Worm (Caenorhabditis elegans) whole organism, mixed stage, embryonic: ENCODE measurements around the gene tmbi-4.

Experiments
- M03D4.4 ChIP-seq: sonication (generic microtip); optimal IDR thresholded peaks from 2 replicates; lab custom pipeline; 2017; ENCODE audit warnings: mild to moderate bottlenecking, missing genetic modification characterization, missing compliant biosample characterization
- bed-3 ChIP-seq: fragments of 200-800 bp; sonication (Bioruptor generic); optimal IDR thresholded peaks from 3 replicates; lab custom pipeline; 2018; ENCODE audit warnings: mild to moderate bottlenecking, missing genetic modification characterization, moderate library complexity, missing compliant biosample characterization
- blmp-1 ChIP-seq: fragments of 150-350 bp; optimal IDR thresholded peaks from 2 replicates; lab custom pipeline; 2014; ENCODE audit warnings: missing biosample characterization, missing genetic modification characterization
- ceh-43 ChIP-seq: fragments of 200-800 bp; sonication (Bioruptor generic); optimal IDR thresholded peaks from 2 replicates; lab custom pipeline; 2018; ENCODE audit warnings: mild to moderate bottlenecking, missing genetic modification characterization, moderate library complexity, missing compliant biosample characterization
- ces-1 ChIP-seq: fragments of 150-350 bp; optimal IDR thresholded peaks from 2 replicates; lab custom pipeline; 2014; ENCODE audit warnings: missing biosample characterization, missing genetic modification reagents, missing genetic modification characterization
- cnd-1 ChIP-seq: fragments of 200-800 bp; sonication (Bioruptor generic); optimal IDR thresholded peaks from 2 replicates; lab custom pipeline; 2018; ENCODE audit warnings: mild to moderate bottlenecking, missing genetic modification characterization, missing compliant biosample characterization
- drap-1 ChIP-seq: fragments of 200-800 bp; sonication (Bioruptor generic); optimal IDR thresholded peaks from 3 replicates; lab custom pipeline; 2018; ENCODE audit warnings: mild to moderate bottlenecking, missing genetic modification characterization, missing compliant biosample characterization
- elt-1 ChIP-seq: sonication (generic microtip); optimal IDR thresholded peaks from 2 replicates; lab custom pipeline; 2017; ENCODE audit warnings: missing genetic modification characterization, mild to moderate bottlenecking, missing compliant biosample characterization, antibody characterized with exemption, moderate library complexity, borderline replicate concordance; ENCODE audit not compliant: insufficient read depth
- elt-3 ChIP-seq: fragments of 150-350 bp; optimal IDR thresholded peaks from 2 replicates; lab custom pipeline; 2014; ENCODE audit warnings: missing biosample characterization, missing genetic modification characterization
- flh-1 ChIP-seq: fragments of 200-800 bp; sonication (Bioruptor generic); optimal IDR thresholded peaks from 2 replicates; lab custom pipeline; 2018; ENCODE audit warnings: mild to moderate bottlenecking, missing genetic modification characterization, moderate library complexity, missing compliant biosample characterization
- hlh-1 ChIP-seq: fragments of 150-350 bp; optimal IDR thresholded peaks from 2 replicates; lab custom pipeline; 2014; ENCODE audit warnings: missing biosample characterization, missing genetic modification reagents, missing genetic modification characterization
- lin-13 ChIP-seq: fragments of 150-350 bp; optimal IDR thresholded peaks from 2 replicates; lab custom pipeline; 2014; ENCODE audit warnings: missing biosample characterization, missing genetic modification characterization
- lin-32 ChIP-seq: fragments of 200-800 bp; sonication (Bioruptor generic); optimal IDR thresholded peaks from 2 replicates; lab custom pipeline; 2018; ENCODE audit warnings: mild to moderate bottlenecking, missing genetic modification characterization, missing compliant biosample characterization
- lsy-2 ChIP-seq: fragments of 150-350 bp; optimal IDR thresholded peaks from 2 replicates; lab custom pipeline; 2014; ENCODE audit warnings: missing biosample characterization, missing genetic modification characterization
- mab-5 ChIP-seq: fragments of 150-350 bp; optimal IDR thresholded peaks from 2 replicates; lab custom pipeline; 2014; ENCODE audit warnings: missing biosample characterization, missing genetic modification characterization
- mep-1 ChIP-seq: fragments of 150-350 bp; optimal IDR thresholded peaks from 2 replicates; lab custom pipeline; 2017; ENCODE audit warnings: missing biosample characterization, missing genetic modification reagents, missing genetic modification characterization, inconsistent platforms
- nhr-12 ChIP-seq: fragments of 150-350 bp; optimal IDR thresholded peaks from 2 replicates; lab custom pipeline; 2014; ENCODE audit warnings: missing biosample characterization, missing genetic modification characterization
- nhr-2 ChIP-seq: fragments of 150-350 bp; optimal IDR thresholded peaks from 2 replicates; lab custom pipeline; 2014; ENCODE audit warnings: missing biosample characterization, missing genetic modification characterization
- nhr-237 ChIP-seq: fragments of 150-350 bp; optimal IDR thresholded peaks from 2 replicates; lab custom pipeline; 2014; ENCODE audit warnings: missing biosample characterization, missing genetic modification characterization
- nhr-76 ChIP-seq: sonication (generic microtip); optimal IDR thresholded peaks from 2 replicates; lab custom pipeline; 2017; ENCODE audit warnings: missing biosample characterization, missing genetic modification characterization
- pha-4 ChIP-seq: fragments of 150-350 bp; optimal IDR thresholded peaks from 2 replicates; lab custom pipeline; 2018; ENCODE audit warnings: missing biosample characterization, missing genetic modification reagents, missing genetic modification characterization
- sem-2 ChIP-seq: fragments of 200-800 bp; sonication (Bioruptor generic); optimal IDR thresholded peaks from 2 replicates; lab custom pipeline; 2018; ENCODE audit warnings: mild to moderate bottlenecking, missing genetic modification characterization, missing compliant biosample characterization
- snpc-4 ChIP-seq: fragments of 150-350 bp; optimal IDR thresholded peaks from 2 replicates; lab custom pipeline; 2014; ENCODE audit warnings: missing biosample characterization, missing genetic modification characterization
- sptf-1 ChIP-seq: sonication (generic microtip); optimal IDR thresholded peaks from 2 replicates; lab custom pipeline; 2017; ENCODE audit warnings: mild to moderate bottlenecking, missing genetic modification characterization, moderate library complexity, missing compliant biosample characterization
- tbx-8 ChIP-seq: fragments of 200-800 bp; sonication (Bioruptor generic); optimal IDR thresholded peaks from 2 replicates; lab custom pipeline; 2018; ENCODE audit warnings: mild to moderate bottlenecking, missing genetic modification characterization, moderate library complexity, missing compliant biosample characterization
- unc-120 ChIP-seq: sonication (generic microtip); optimal IDR thresholded peaks from 2 replicates; lab custom pipeline; 2017; ENCODE audit warnings: missing genetic modification characterization, missing compliant biosample characterization; ENCODE audit not compliant: poor library complexity, severe bottlenecking
- unc-39 ChIP-seq: fragments of 150-350 bp; optimal IDR thresholded peaks from 2 replicates; lab custom pipeline; 2014; ENCODE audit warnings: missing biosample characterization, missing genetic modification characterization
- unc-62 ChIP-seq: fragments of 150-350 bp; optimal IDR thresholded peaks from 2 replicates; lab custom pipeline; 2014; ENCODE audit warnings: missing biosample characterization, missing genetic modification reagents, missing genetic modification characterization
- zip-8 ChIP-seq: fragments of 150-350 bp; optimal IDR thresholded peaks from 2 replicates; lab custom pipeline; 2014; ENCODE audit warnings: missing biosample characterization, missing genetic modification characterization
- ztf-11 ChIP-seq: fragments of 150-350 bp; optimal IDR thresholded peaks from 2 replicates; lab custom pipeline; 2014; ENCODE audit warnings: missing biosample characterization, missing genetic modification characterization

Gene tmbi-4

ce11 chrX:9172733-9173132 lies 22.2 kb downstream of the tmbi-4 start:
- TF ChIP-seq sptf-1 (tag; lab: Kevin White, UChicago) (no peak), M03D4.4 (tag; lab: Kevin White, UChicago) (no peak), lsy-2 (tag; lab: Kevin White, UChicago) (no peak), cnd-1 (tag; lab: Kevin White, UChicago) (no peak), nhr-76 (tag; lab: Kevin White, UChicago) (no peak), ztf-11 (tag; lab: Kevin White, UChicago) (no peak), elt-3 (no peak), zip-8 (no peak), nhr-237 (no peak), elt-1 (tag; lab: Kevin White, UChicago) (no peak), sem-2 (GFP tag; lab: Kevin White, UChicago) (no peak), unc-62 (GFP tag; lab: Kevin White, UChicago) (no peak)

ce11 chrX:9174409-9174808 lies 23.9 kb downstream of the tmbi-4 start, which contains the start of gene B0563.8:
TSS of gene B0563.8 (minus strand) at chrX:9174509.
- TF ChIP-seq nhr-76 (tag; lab: Kevin White, UChicago) (no peak), unc-39 (tag; lab: Kevin White, UChicago) (no peak), nhr-2 (tag; lab: Kevin White, UChicago) (no peak), elt-3 (no peak), cnd-1 (tag; lab: Kevin White, UChicago) (no peak), nhr-12 (tag; lab: Kevin White, UChicago) (no peak), unc-120 (no peak), tbx-8 (no peak), lin-13 (tag; lab: Kevin White, UChicago) (no peak)

- TF ChIP-seq lin-13 (tag; lab: Kevin White, UChicago) (no peak), snpc-4 (tag; lab: Kevin White, UChicago) (no peak), sem-2 (GFP tag; lab: Kevin White, UChicago) (no peak), lin-32 (GFP tag; lab: Kevin White, UChicago) (no peak), flh-1 (GFP tag; lab: Kevin White, UChicago) (no peak), blmp-1 (tag; lab: Kevin White, UChicago) (no peak), pha-4 (no peak), ces-1 (GFP tag; lab: Kevin White, UChicago) (no peak), mab-5 (tag; lab: Kevin White, UChicago) (no peak), bed-3 (GFP tag; lab: Kevin White, UChicago) (no peak), cnd-1 (tag; lab: Kevin White, UChicago) (no peak), sptf-1 (tag; lab: Kevin White, UChicago) (no peak), mep-1 (tag; lab: Kevin White, UChicago) (no peak), lsy-2 (tag; lab: Kevin White, UChicago) (no peak), elt-1 (tag; lab: Kevin White, UChicago) (no peak)
These were observed 30.3 kb downstream of the tmbi-4 start, which contains the start of gene Y81B9A.4 for ce11 chrX:9180823-9181222. TSS of gene Y81B9A.4 (minus strand) at chrX:9180923.

ce11 chrX:9182140-9182539 lies 31.6 kb downstream of the tmbi-4 start, which contains the start of gene Y81B9A.3:
TSS of gene Y81B9A.3 (plus strand) at chrX:9182440.
- TF ChIP-seq hlh-1 (no peak), ztf-11 (tag; lab: Kevin White, UChicago) (no peak), mab-5 (tag; lab: Kevin White, UChicago) (no peak), nhr-237 (no peak), ces-1 (GFP tag; lab: Kevin White, UChicago) (no peak), nhr-2 (tag; lab: Kevin White, UChicago) (no peak), lin-32 (GFP tag; lab: Kevin White, UChicago) (no peak), unc-39 (tag; lab: Kevin White, UChicago) (no peak), drap-1 (GFP tag; lab: Kevin White, UChicago) (no peak), cnd-1 (tag; lab: Kevin White, UChicago) (no peak), elt-3 (no peak), lsy-2 (tag; lab: Kevin White, UChicago) (no peak)

- no peak for TF ChIP-seq lsy-2 (tag; lab: Kevin White, UChicago)
- TF ChIP-seq nhr-237: no peak
- no peak for TF ChIP-seq sptf-1 (tag; lab: Kevin White, UChicago)
- TF ChIP-seq ztf-11 (tag; lab: Kevin White, UChicago): no peak
- no peak for TF ChIP-seq lin-32 (GFP tag; lab: Kevin White, UChicago)
- TF ChIP-seq bed-3 (GFP tag; lab: Kevin White, UChicago): no peak
- no peak for TF ChIP-seq ceh-43 (GFP tag; lab: Kevin White, UChicago)
- no peak for TF ChIP-seq sem-2 (GFP tag; lab: Kevin White, UChicago)
- TF ChIP-seq unc-120: no peak
- TF ChIP-seq cnd-1 (tag; lab: Kevin White, UChicago): no peak
- TF ChIP-seq hlh-1: no peak
- no peak for TF ChIP-seq tbx-8
- TF ChIP-seq mep-1 (tag; lab: Kevin White, UChicago): no peak
- TF ChIP-seq elt-1 (tag; lab: Kevin White, UChicago): no peak
- no peak for TF ChIP-seq zip-8
These were observed 33.3 kb downstream of the tmbi-4 start, which contains the start of gene Y81B9A.2 for ce11 chrX:9183836-9184235. TSS of gene Y81B9A.2 (plus strand) at chrX:9184136.
